Fruit fly (Drosophila melanogaster) whole organism, embryonic: ENCODE results near the gene barr.

ENCODE experiments used
- Abd-B ChIP-seq: fragments of 200-800 bp; sonication (Bioruptor generic); optimal IDR thresholded peaks from 2 replicates; lab custom pipeline; 2018; ENCODE audit warnings: missing biosample characterization, mild to moderate bottlenecking, missing genetic modification characterization, moderate library complexity
- Atf-2 ChIP-seq: fragments of 200-800 bp; sonication (Bioruptor generic); optimal IDR thresholded peaks from 2 replicates; lab custom pipeline; 2016; ENCODE audit warnings: missing biosample characterization, missing genetic modification characterization
- CG10366 ChIP-seq: fragments of 200-800 bp; sonication (Bioruptor generic); IDR thresholded peaks from 2 replicates; pipeline ENCODE4 v1.3.6; 2022; ENCODE audit warnings: missing biosample characterization, missing genetic modification characterization
- CG11085 ChIP-seq: fragments of 200-800 bp; sonication (Bioruptor generic); IDR thresholded peaks from 2 replicates; pipeline ENCODE4 v1.3.6; 2022; ENCODE audit warnings: missing biosample characterization, missing genetic modification characterization
- CG15073 ChIP-seq: fragments of 200-800 bp; sonication (Bioruptor generic); optimal IDR thresholded peaks from 2 replicates; lab custom pipeline; 2016; ENCODE audit warnings: missing biosample characterization, missing genetic modification characterization
- CG15269 ChIP-seq: fragments of 200-800 bp; sonication (Bioruptor generic); optimal IDR thresholded peaks from 2 replicates; lab custom pipeline; 2018; ENCODE audit warnings: missing biosample characterization, mild to moderate bottlenecking, missing genetic modification characterization, moderate library complexity
- CG15696 ChIP-seq: fragments of 200-800 bp; sonication (Bioruptor generic); optimal IDR thresholded peaks from 2 replicates; lab custom pipeline; 2019; ENCODE audit warnings: missing biosample characterization, mild to moderate bottlenecking, missing genetic modification characterization, moderate library complexity
- CG1647 ChIP-seq: fragments of 200-800 bp; sonication (Bioruptor generic); optimal IDR thresholded peaks from 3 replicates; lab custom pipeline; 2016; ENCODE audit warnings: missing biosample characterization, missing genetic modification characterization
- CG16813 ChIP-seq: fragments of 200-800 bp; sonication (Bioruptor generic); IDR thresholded peaks from 3 replicates; pipeline ENCODE4 v1.3.6; 2022; ENCODE audit warnings: missing biosample characterization, missing genetic modification characterization; ENCODE audit not compliant: partially characterized antibody
- CG18599 ChIP-seq: fragments of 200-800 bp; sonication (Bioruptor generic); optimal IDR thresholded peaks from 3 replicates; lab custom pipeline; 2017; ENCODE audit warnings: missing biosample characterization, missing genetic modification characterization, mild to moderate bottlenecking, moderate library complexity, missing genetic modification reagents
- CG2120 ChIP-seq: fragments of 200-800 bp; sonication (Bioruptor generic); optimal IDR thresholded peaks from 3 replicates; lab custom pipeline; 2016; ENCODE audit warnings: missing biosample characterization, missing genetic modification characterization
- CG2875 ChIP-seq: fragments of 200-800 bp; sonication (Bioruptor generic); optimal IDR thresholded peaks from 2 replicates; lab custom pipeline; 2017; ENCODE audit warnings: missing biosample characterization, mild to moderate bottlenecking, missing genetic modification characterization, missing genetic modification reagents
- CG33557 ChIP-seq: fragments of 200-800 bp; sonication (Bioruptor generic); optimal IDR thresholded peaks from 2 replicates; lab custom pipeline; 2019; ENCODE audit warnings: missing biosample characterization, mild to moderate bottlenecking, missing genetic modification characterization, moderate library complexity
- CG34422 ChIP-seq: fragments of 200-800 bp; sonication (Bioruptor generic); IDR thresholded peaks from 3 replicates; pipeline ENCODE4 v1.3.6; 2022; ENCODE audit warnings: missing biosample characterization, missing genetic modification characterization
- CG4360 ChIP-seq: fragments of 200-800 bp; sonication (Bioruptor generic); IDR thresholded peaks from 2 replicates; pipeline ENCODE4 v1.3.6; 2022; ENCODE audit warnings: missing biosample characterization, missing genetic modification characterization
- CG6175 ChIP-seq: fragments of 200-800 bp; sonication (Bioruptor generic); IDR thresholded peaks from 3 replicates; pipeline ENCODE4 v1.3.6; 2022; ENCODE audit warnings: missing biosample characterization, missing genetic modification characterization
- CG7928 ChIP-seq: fragments of 200-800 bp; sonication (Bioruptor generic); optimal IDR thresholded peaks from 2 replicates; lab custom pipeline; 2017; ENCODE audit warnings: missing biosample characterization, mild to moderate bottlenecking, missing genetic modification characterization
- CG7987 ChIP-seq: fragments of 200-800 bp; sonication (Bioruptor generic); optimal IDR thresholded peaks from 2 replicates; lab custom pipeline; 2018; ENCODE audit warnings: missing biosample characterization, mild to moderate bottlenecking, missing genetic modification characterization, moderate library complexity
- CG8765 ChIP-seq: fragments of 200-800 bp; sonication (Bioruptor generic); IDR thresholded peaks from 2 replicates; pipeline ENCODE4 v1.3.6; 2022; ENCODE audit warnings: missing biosample characterization, missing genetic modification characterization
- CG9797 ChIP-seq: fragments of 200-800 bp; sonication (Bioruptor generic); optimal IDR thresholded peaks from 3 replicates; lab custom pipeline; 2018; ENCODE audit warnings: missing biosample characterization, mild to moderate bottlenecking, missing genetic modification characterization
- CTCF ChIP-seq: fragments of 200-800 bp; sonication (Bioruptor generic); optimal IDR thresholded peaks from 2 replicates; lab custom pipeline; 2017; ENCODE audit warnings: missing biosample characterization, mild to moderate bottlenecking, missing genetic modification characterization, moderate library complexity
- D19A ChIP-seq: fragments of 200-800 bp; optimal IDR thresholded peaks from 3 replicates; lab custom pipeline; 2019; ENCODE audit warnings: missing biosample characterization, mild to moderate bottlenecking, missing genetic modification characterization, moderate library complexity
- Dbx ChIP-seq: fragments of 200-800 bp; sonication (Bioruptor generic); IDR thresholded peaks from 3 replicates; pipeline ENCODE4 v1.3.6; 2022; ENCODE audit warnings: missing biosample characterization, missing genetic modification characterization
- Fer1 ChIP-seq: fragments of 200-800 bp; sonication (Bioruptor generic); optimal IDR thresholded peaks from 2 replicates; lab custom pipeline; 2017; ENCODE audit warnings: missing biosample characterization, mild to moderate bottlenecking, missing genetic modification characterization
- H15 ChIP-seq: fragments of 200-800 bp; sonication (Bioruptor generic); IDR thresholded peaks from 3 replicates; pipeline ENCODE4 v1.3.6; 2022; ENCODE audit warnings: missing biosample characterization, missing genetic modification characterization
- HLH3B ChIP-seq: fragments of 200-800 bp; sonication (Bioruptor generic); IDR thresholded peaks from 2 replicates; pipeline ENCODE4 v1.3.6; 2022; ENCODE audit warnings: missing biosample characterization, missing genetic modification characterization
- Jarid2 ChIP-seq: fragments of 200-800 bp; sonication (Bioruptor generic); optimal IDR thresholded peaks from 3 replicates; lab custom pipeline; 2017; ENCODE audit warnings: mild to moderate bottlenecking, missing biosample characterization, missing genetic modification reagents, missing genetic modification characterization
- Med ChIP-seq: fragments of 200-800 bp; sonication (Bioruptor generic); peaks from one replicate; lab custom pipeline; 2016; ENCODE audit warnings: missing biosample characterization, missing genetic modification characterization, mild to moderate bottlenecking, inconsistent platforms, moderate library complexity
- NC2α ChIP-seq: fragments of 200-800 bp; sonication (Bioruptor generic); optimal IDR thresholded peaks from 2 replicates; lab custom pipeline; 2016; ENCODE audit warnings: missing biosample characterization, missing genetic modification characterization
- Sin3A ChIP-seq: fragments of >200 bp; optimal IDR thresholded peaks from 2 replicates; lab custom pipeline; 2018
- Tbp ChIP-seq: fragments of >200 bp; optimal IDR thresholded peaks from 2 replicates; lab custom pipeline; 2018; ENCODE audit warnings: missing biosample characterization, missing genetic modification characterization
- al ChIP-seq: fragments of 200-800 bp; sonication (Bioruptor generic); IDR thresholded peaks from 2 replicates; pipeline ENCODE4 v1.3.6; 2022; ENCODE audit warnings: missing biosample characterization, missing genetic modification characterization
- ap ChIP-seq: fragments of 200-800 bp; sonication (Bioruptor generic); IDR thresholded peaks from 2 replicates; pipeline ENCODE4 v1.3.6; 2022; ENCODE audit warnings: missing biosample characterization, missing genetic modification characterization
- az2 ChIP-seq: fragments of 200-800 bp; sonication (Bioruptor generic); optimal IDR thresholded peaks from 3 replicates; lab custom pipeline; 2016; ENCODE audit warnings: missing biosample characterization, missing genetic modification characterization
- cad ChIP-seq: fragments of >200 bp; optimal IDR thresholded peaks from 2 replicates; lab custom pipeline; 2017; ENCODE audit warnings: missing biosample characterization, missing genetic modification characterization
- chinmo ChIP-seq: fragments of 200-800 bp; sonication (Bioruptor generic); IDR thresholded peaks from 4 replicates; pipeline ENCODE4 v1.3.6; 2022; ENCODE audit warnings: missing biosample characterization, missing genetic modification characterization; ENCODE audit not compliant: partially characterized antibody
- crc ChIP-seq: fragments of 200-800 bp; sonication (Bioruptor generic); optimal IDR thresholded peaks from 2 replicates; lab custom pipeline; 2016; ENCODE audit warnings: missing biosample characterization, missing genetic modification characterization
- exex ChIP-seq: fragments of 200-800 bp; sonication (Bioruptor generic); optimal IDR thresholded peaks from 4 replicates; lab custom pipeline; 2018; ENCODE audit warnings: missing biosample characterization, mild to moderate bottlenecking, missing genetic modification characterization, moderate library complexity
- fd96Cb ChIP-seq: fragments of 200-800 bp; sonication (Bioruptor generic); optimal IDR thresholded peaks from 2 replicates; lab custom pipeline; 2018; ENCODE audit warnings: missing biosample characterization, mild to moderate bottlenecking, missing genetic modification characterization, moderate library complexity
- ken ChIP-seq: fragments of 200-800 bp; sonication (Bioruptor generic); IDR thresholded peaks from 3 replicates; pipeline ENCODE4 v1.3.6; 2022; ENCODE audit warnings: missing biosample characterization, missing genetic modification characterization
- lola ChIP-seq, 3 experiments: fragments of >200 bp in 2 of 3; fragments of 200-800 bp in 1 of 3; sonication (Bioruptor generic) in 1 of 3; optimal IDR thresholded peaks; 2 replicates each; lab custom pipeline; 2017 to 2019; ENCODE audit warnings: missing biosample characterization in 3 of 3, missing genetic modification characterization in 3 of 3, mild to moderate bottlenecking in 1 of 3, moderate library complexity in 1 of 3
- lov ChIP-seq, 2 experiments: fragments of 200-800 bp in 1 of 2; fragments of >200 bp in 1 of 2; sonication (Bioruptor generic) in 1 of 2; IDR thresholded peaks in 1 of 2; optimal IDR thresholded peaks in 1 of 2; 2 replicates in 1 of 2; 3 replicates in 1 of 2; pipeline versions ENCODE4 v1.3.6 to Lab custom; 2017 to 2022; ENCODE audit warnings: missing biosample characterization in 1 of 2, missing genetic modification characterization in 1 of 2
- maf-S ChIP-seq: fragments of 200-800 bp; sonication (Bioruptor generic); optimal IDR thresholded peaks from 2 replicates; lab custom pipeline; 2016; ENCODE audit warnings: missing biosample characterization, missing genetic modification characterization
- pfk ChIP-seq: fragments of 200-800 bp; sonication (Bioruptor generic); optimal IDR thresholded peaks from 2 replicates; lab custom pipeline; 2018; ENCODE audit warnings: missing biosample characterization, mild to moderate bottlenecking, missing genetic modification characterization, moderate library complexity
- seq ChIP-seq: fragments of 200-800 bp; sonication (Bioruptor generic); IDR thresholded peaks from 2 replicates; pipeline ENCODE4 v1.3.6; 2022; ENCODE audit warnings: missing biosample characterization, missing genetic modification characterization
- tio ChIP-seq: fragments of 200-800 bp; sonication (Bioruptor generic); optimal IDR thresholded peaks from 2 replicates; lab custom pipeline; 2017; ENCODE audit warnings: missing biosample characterization, missing genetic modification characterization, inconsistent platforms
- tna ChIP-seq: fragments of 200-800 bp; sonication (Bioruptor generic); IDR thresholded peaks from 2 replicates; pipeline ENCODE4 v1.3.6; 2022; ENCODE audit warnings: missing biosample characterization, missing genetic modification characterization; ENCODE audit not compliant: partially characterized antibody
- trem ChIP-seq: fragments of 200-800 bp; optimal IDR thresholded peaks from 3 replicates; lab custom pipeline; 2019; ENCODE audit warnings: missing biosample characterization, mild to moderate bottlenecking, missing genetic modification characterization, moderate library complexity
- unc-4 ChIP-seq: fragments of 200-800 bp; sonication (Bioruptor generic); IDR thresholded peaks from 2 replicates; pipeline ENCODE4 v1.3.6; 2022; ENCODE audit warnings: missing biosample characterization, missing genetic modification characterization; ENCODE audit not compliant: partially characterized antibody
- zfh2 ChIP-seq: fragments of 200-800 bp; sonication (Bioruptor generic); optimal IDR thresholded peaks from 2 replicates; lab custom pipeline; 2016; ENCODE audit warnings: missing biosample characterization, missing genetic modification characterization

Gene barr

dm6 chr2L:20075234-20075803 is 14.1 kb upstream of the barr start, which contains the start of the genes pr and neb (continued):
- TF ChIP-seq CG1647 (GFP tag; lab: Kevin White, UChicago), result peak; percentile 18
- TF ChIP-seq CG34422 (GFP tag; lab: Robert Waterston, UW), result peak; percentile 67; the same call in 1 of the 3 replicates
- peak; percentile 74 for TF ChIP-seq CG2120 (GFP tag; lab: Kevin White, UChicago)
- peak; percentile 18 for TF ChIP-seq zfh2 (GFP tag; lab: Kevin White, UChicago)
- TF ChIP-seq tna, result no peak
- peak; percentile 59; the same call in 1 of the 2 replicates for TF ChIP-seq CG10366 (GFP tag; lab: Robert Waterston, UW)
- no peak for TF ChIP-seq crc (GFP tag; lab: Kevin White, UChicago)
- no peak for TF ChIP-seq CG11085 (GFP tag; lab: Robert Waterston, UW)
- TF ChIP-seq unc-4 (GFP tag; lab: Robert Waterston, UW), result peak; percentile 44; the same call in 1 of the 2 replicates
- TF ChIP-seq az2 (GFP tag; lab: Kevin White, UChicago), result peak; percentile 60
- peak; percentile 61 for TF ChIP-seq Abd-B (GFP tag; lab: Kevin White, UChicago)
- TF ChIP-seq CG6175, result no peak
- TF ChIP-seq tio (GFP tag; lab: Kevin White, UChicago), result no peak
- TF ChIP-seq al (GFP tag; lab: Robert Waterston, UW), result peak; percentile 55
- peak; percentile 89 for TF ChIP-seq Med (GFP tag; lab: Kevin White, UChicago)
- no peak for TF ChIP-seq lov (optimal IDR thresholded peaks at IDR 0.05; lab: Kevin White, UChicago)
- TF ChIP-seq lov (GFP tag; IDR thresholded peaks at IDR 0.05; lab: Robert Waterston, UW), result no peak
- peak; percentile 39 for TF ChIP-seq D19A (tag; lab: Kevin White, UChicago)
- TF ChIP-seq fd96Cb (tag; lab: Kevin White, UChicago), result no peak
- TF ChIP-seq Atf-2, result no peak
- no peak for TF ChIP-seq CG15073 (GFP tag; lab: Kevin White, UChicago)
- TF ChIP-seq trem, result peak; percentile 25
- TF ChIP-seq CG15269 (tag; lab: Kevin White, UChicago), result peak; percentile 60
- TF ChIP-seq CG8765 (GFP tag; lab: Robert Waterston, UW), result no peak
- TF ChIP-seq maf-S, result peak; percentile 23
- peak; percentile 34 for TF ChIP-seq CG9797 (GFP tag; lab: Kevin White, UChicago)
- no peak for TF ChIP-seq Jarid2 (GFP tag; lab: Kevin White, UChicago)
- TF ChIP-seq lola (GFP tag; optimal IDR thresholded peaks at IDR 0.05; lab: Kevin White, UChicago), result peak in 1 of 3 experiments; percentile 55
- peak; percentile 89 for TF ChIP-seq Sin3A
- no peak for TF ChIP-seq CG15696 (tag; lab: Kevin White, UChicago)
- TF ChIP-seq H15 (GFP tag; lab: Robert Waterston, UW), result no peak
- no peak for TF ChIP-seq CTCF (GFP tag; lab: Kevin White, UChicago)
- peak; percentile 48; the same call in 1 of the 2 replicates for TF ChIP-seq seq (GFP tag; lab: Robert Waterston, UW)
- peak; percentile 38; the same call in 1 of the 3 replicates for TF ChIP-seq CG16813
- no peak for TF ChIP-seq CG7987 (GFP tag; lab: Kevin White, UChicago)
- TF ChIP-seq pfk (GFP tag; lab: Kevin White, UChicago), result no peak
- peak; percentile 57 for TF ChIP-seq HLH3B (GFP tag; lab: Robert Waterston, UW)
- TF ChIP-seq NC2α (GFP tag; lab: Kevin White, UChicago), result no peak
- TF ChIP-seq chinmo (GFP tag; lab: Robert Waterston, UW), result 0 out of 4 replicates have a peak, but pooled peaks have one; percentile 35
- TF ChIP-seq Tbp, result no peak
- TF ChIP-seq exex (tag; lab: Kevin White, UChicago), result peak; percentile 25
- TF ChIP-seq CG4360, result no peak
- peak; percentile 64; the same call in 2 of the 3 replicates for TF ChIP-seq ken (GFP tag; lab: Robert Waterston, UW)
- TF ChIP-seq Dbx (GFP tag; lab: Robert Waterston, UW), result peak; percentile 77
- TF ChIP-seq CG18599 (GFP tag; lab: Kevin White, UChicago), result no peak
- no peak for TF ChIP-seq CG2875 (GFP tag; lab: Kevin White, UChicago)
- TF ChIP-seq CG7928 (GFP tag; lab: Kevin White, UChicago), result no peak
- TF ChIP-seq Fer1 (GFP tag; lab: Kevin White, UChicago), result no peak
- TF ChIP-seq CG33557, result peak; percentile 46
- no peak for TF ChIP-seq cad
- TF ChIP-seq ap (GFP tag; lab: Robert Waterston, UW), result peak; percentile 36; the same call in 1 of the 2 replicates
